Fruit fly (Drosophila melanogaster) whole organism, embryonic: Measurements from ENCODE around the gene Snx17.
A peak's percentile ranks its signal among the peaks of the same experiment; 100 is the strongest.

Experiments
- CG10565 ChIP-seq: fragments of 200-800 bp; sonication (Bioruptor generic); optimal IDR thresholded peaks from 3 replicates; lab custom pipeline; 2016; ENCODE audit warnings: missing biosample characterization, mild to moderate bottlenecking, missing genetic modification characterization
- CG11504 ChIP-seq: fragments of 200-800 bp; sonication (Bioruptor generic); optimal IDR thresholded peaks from 3 replicates; lab custom pipeline; 2019; ENCODE audit warnings: missing biosample characterization, mild to moderate bottlenecking, missing genetic modification characterization, moderate library complexity
- CG12659 ChIP-seq: fragments of 200-800 bp; sonication (Bioruptor generic); optimal IDR thresholded peaks from 3 replicates; lab custom pipeline; 2017; ENCODE audit warnings: mild to moderate bottlenecking, missing biosample characterization, missing genetic modification reagents, missing genetic modification characterization
- CG14050 ChIP-seq: fragments of 200-800 bp; sonication (Bioruptor generic); IDR thresholded peaks from 3 replicates; pipeline ENCODE4 v1.3.6; 2022; ENCODE audit warnings: missing biosample characterization, missing genetic modification characterization
- CG1603 ChIP-seq: fragments of 200-800 bp; sonication (Bioruptor generic); optimal IDR thresholded peaks from 2 replicates; lab custom pipeline; 2019; ENCODE audit warnings: missing biosample characterization, mild to moderate bottlenecking, missing genetic modification characterization, moderate library complexity
- CG16813 ChIP-seq: fragments of 200-800 bp; sonication (Bioruptor generic); IDR thresholded peaks from 3 replicates; pipeline ENCODE4 v1.3.6; 2022; ENCODE audit warnings: missing biosample characterization, missing genetic modification characterization; ENCODE audit not compliant: partially characterized antibody
- CG17328 ChIP-seq: fragments of 200-800 bp; sonication (Bioruptor generic); IDR thresholded peaks from 2 replicates; pipeline ENCODE4 v1.3.6; 2022; ENCODE audit warnings: missing biosample characterization, missing genetic modification characterization
- CG17612 ChIP-seq: fragments of 200-800 bp; sonication (Bioruptor generic); IDR thresholded peaks from 2 replicates; pipeline ENCODE4 v1.3.6; 2022; ENCODE audit warnings: missing biosample characterization, missing genetic modification characterization
- CG18476 ChIP-seq: fragments of 200-800 bp; sonication (Bioruptor generic); optimal IDR thresholded peaks from 2 replicates; lab custom pipeline; 2016; ENCODE audit warnings: missing biosample characterization, mild to moderate bottlenecking, missing genetic modification characterization
- CG18764 ChIP-seq: fragments of 200-800 bp; sonication (Bioruptor generic); optimal IDR thresholded peaks from 3 replicates; lab custom pipeline; 2016; ENCODE audit warnings: missing biosample characterization, missing genetic modification characterization
- CG2116 ChIP-seq: fragments of 200-800 bp; sonication (Bioruptor generic); optimal IDR thresholded peaks from 3 replicates; lab custom pipeline; 2018; ENCODE audit warnings: missing biosample characterization, mild to moderate bottlenecking, missing genetic modification characterization
- CG2129 ChIP-seq: fragments of 200-800 bp; sonication (Bioruptor generic); IDR thresholded peaks from 2 replicates; pipeline ENCODE4 v1.3.6; 2022; ENCODE audit warnings: missing biosample characterization, missing genetic modification characterization; ENCODE audit not compliant: partially characterized antibody
- CG2875 ChIP-seq: fragments of 200-800 bp; sonication (Bioruptor generic); optimal IDR thresholded peaks from 2 replicates; lab custom pipeline; 2017; ENCODE audit warnings: missing biosample characterization, mild to moderate bottlenecking, missing genetic modification characterization, missing genetic modification reagents
- CG3163 ChIP-seq: fragments of 200-800 bp; sonication (Bioruptor generic); optimal IDR thresholded peaks from 3 replicates; lab custom pipeline; 2016; ENCODE audit warnings: missing biosample characterization, missing genetic modification characterization
- CG34422 ChIP-seq: fragments of 200-800 bp; sonication (Bioruptor generic); IDR thresholded peaks from 3 replicates; pipeline ENCODE4 v1.3.6; 2022; ENCODE audit warnings: missing biosample characterization, missing genetic modification characterization
- CG3995 ChIP-seq: fragments of 200-800 bp; sonication (Bioruptor generic); optimal IDR thresholded peaks from 3 replicates; lab custom pipeline; 2016; ENCODE audit warnings: missing biosample characterization, missing genetic modification characterization
- CG6654 ChIP-seq: fragments of 200-800 bp; sonication (Bioruptor generic); optimal IDR thresholded peaks from 2 replicates; lab custom pipeline; 2017; ENCODE audit warnings: missing biosample characterization, mild to moderate bottlenecking, missing genetic modification characterization
- CG7786 ChIP-seq: fragments of 200-800 bp; sonication (Bioruptor generic); optimal IDR thresholded peaks from 2 replicates; lab custom pipeline; 2016; ENCODE audit warnings: missing biosample characterization, missing genetic modification characterization
- CG9797 ChIP-seq: fragments of 200-800 bp; sonication (Bioruptor generic); optimal IDR thresholded peaks from 3 replicates; lab custom pipeline; 2018; ENCODE audit warnings: missing biosample characterization, mild to moderate bottlenecking, missing genetic modification characterization
- Dip2 ChIP-seq: fragments of 200-800 bp; sonication (Bioruptor generic); IDR thresholded peaks from 2 replicates; pipeline ENCODE4 v1.3.6; 2022; ENCODE audit warnings: missing biosample characterization, missing genetic modification characterization
- E2f2 ChIP-seq: fragments of 200-800 bp; sonication (Bioruptor generic); IDR thresholded peaks from 2 replicates; pipeline ENCODE4 v1.3.6; 2022; ENCODE audit warnings: missing biosample characterization, missing genetic modification characterization
- Ets97D ChIP-seq: fragments of 200-800 bp; sonication (Bioruptor generic); optimal IDR thresholded peaks from 3 replicates; lab custom pipeline; 2016; ENCODE audit warnings: missing biosample characterization, missing genetic modification characterization
- Fer3 ChIP-seq: fragments of 200-800 bp; sonication (Bioruptor generic); optimal IDR thresholded peaks from 2 replicates; lab custom pipeline; 2018; ENCODE audit warnings: missing biosample characterization, mild to moderate bottlenecking, missing genetic modification characterization, moderate library complexity
- Lpt ChIP-seq: fragments of >200 bp; optimal IDR thresholded peaks from 2 replicates; lab custom pipeline; 2018; ENCODE audit warnings: missing biosample characterization, missing genetic modification characterization
- MBD-R2 ChIP-seq: fragments of 200-800 bp; sonication (Bioruptor generic); IDR thresholded peaks from 2 replicates; pipeline ENCODE4 v1.3.6; 2022; ENCODE audit warnings: missing biosample characterization, missing genetic modification characterization
- MESR4 ChIP-seq: fragments of 200-800 bp; sonication (Bioruptor generic); optimal IDR thresholded peaks from 2 replicates; lab custom pipeline; 2018; ENCODE audit warnings: missing biosample characterization, mild to moderate bottlenecking, missing genetic modification characterization, moderate library complexity
- Myb ChIP-seq: fragments of 200-800 bp; sonication (Bioruptor generic); optimal IDR thresholded peaks from 2 replicates; lab custom pipeline; 2016; ENCODE audit warnings: missing biosample characterization, missing genetic modification characterization
- Nf-YC ChIP-seq: fragments of 200-800 bp; optimal IDR thresholded peaks from 3 replicates; lab custom pipeline; 2019; ENCODE audit warnings: missing biosample characterization, mild to moderate bottlenecking, missing genetic modification characterization, moderate library complexity
- Six4 ChIP-seq: fragments of 200-800 bp; sonication (Bioruptor generic); optimal IDR thresholded peaks from 2 replicates; lab custom pipeline; 2016; ENCODE audit warnings: missing biosample characterization, missing genetic modification characterization
- YL-1 ChIP-seq: fragments of 200-800 bp; sonication (Bioruptor generic); optimal IDR thresholded peaks from 3 replicates; lab custom pipeline; 2017; ENCODE audit warnings: missing biosample characterization, mild to moderate bottlenecking, missing genetic modification characterization
- abd-A ChIP-seq: fragments of 200-800 bp; sonication (Bioruptor generic); optimal IDR thresholded peaks from 3 replicates; lab custom pipeline; 2019; ENCODE audit warnings: missing biosample characterization, mild to moderate bottlenecking, missing genetic modification characterization, moderate library complexity
- az2 ChIP-seq: fragments of 200-800 bp; sonication (Bioruptor generic); optimal IDR thresholded peaks from 3 replicates; lab custom pipeline; 2016; ENCODE audit warnings: missing biosample characterization, missing genetic modification characterization
- cad ChIP-seq: fragments of >200 bp; optimal IDR thresholded peaks from 2 replicates; lab custom pipeline; 2017; ENCODE audit warnings: missing biosample characterization, missing genetic modification characterization
- cg ChIP-seq: fragments of 200-800 bp; sonication (Bioruptor generic); optimal IDR thresholded peaks from 3 replicates; lab custom pipeline; 2019; ENCODE audit warnings: missing biosample characterization, mild to moderate bottlenecking, missing genetic modification characterization, moderate library complexity
- ci ChIP-seq: fragments of 200-800 bp; sonication (Bioruptor generic); IDR thresholded peaks from 3 replicates; pipeline ENCODE4 v1.3.6; 2022; ENCODE audit warnings: missing biosample characterization, missing genetic modification characterization
- danr ChIP-seq: fragments of 200-800 bp; sonication (Bioruptor generic); IDR thresholded peaks from 2 replicates; pipeline ENCODE4 v1.3.6; 2022; ENCODE audit warnings: missing biosample characterization, missing genetic modification characterization
- dmrt99B ChIP-seq: fragments of 200-800 bp; sonication (Bioruptor generic); optimal IDR thresholded peaks from 2 replicates; lab custom pipeline; 2018; ENCODE audit warnings: missing biosample characterization, mild to moderate bottlenecking, missing genetic modification characterization, moderate library complexity
- fd3F ChIP-seq: fragments of 200-800 bp; sonication (Bioruptor generic); optimal IDR thresholded peaks from 2 replicates; lab custom pipeline; 2018; ENCODE audit warnings: missing biosample characterization, mild to moderate bottlenecking, missing genetic modification characterization, moderate library complexity
- gce ChIP-seq: fragments of 200-800 bp; sonication (Bioruptor generic); IDR thresholded peaks from 3 replicates; pipeline ENCODE4 v1.3.6; 2022; ENCODE audit warnings: missing biosample characterization, missing genetic modification characterization
- gfzf ChIP-seq: fragments of 200-800 bp; sonication (Bioruptor generic); optimal IDR thresholded peaks from 2 replicates; lab custom pipeline; 2016; ENCODE audit warnings: missing biosample characterization, mild to moderate bottlenecking, missing genetic modification characterization, moderate library complexity
- grau ChIP-seq: fragments of 200-800 bp; optimal IDR thresholded peaks from 3 replicates; lab custom pipeline; 2019; ENCODE audit warnings: missing biosample characterization, mild to moderate bottlenecking, missing genetic modification characterization, moderate library complexity
- jigr1 ChIP-seq: fragments of 200-800 bp; sonication (Bioruptor generic); IDR thresholded peaks from 3 replicates; pipeline ENCODE4 v1.3.6; 2022; ENCODE audit warnings: missing biosample characterization, missing genetic modification characterization
- klu ChIP-seq: fragments of 200-800 bp; sonication (Bioruptor generic); IDR thresholded peaks from 2 replicates; pipeline ENCODE4 v1.3.6; 2022; ENCODE audit warnings: missing biosample characterization, missing genetic modification characterization
- lbe ChIP-seq: fragments of 200-800 bp; sonication (Bioruptor generic); optimal IDR thresholded peaks from 2 replicates; lab custom pipeline; 2016; ENCODE audit warnings: missing biosample characterization, mild to moderate bottlenecking, missing genetic modification characterization
- nmo ChIP-seq: fragments of 200-800 bp; sonication (Bioruptor generic); optimal IDR thresholded peaks from 2 replicates; lab custom pipeline; 2018; ENCODE audit warnings: missing biosample characterization, mild to moderate bottlenecking, missing genetic modification characterization, moderate library complexity
- peb ChIP-seq: fragments of 200-800 bp; sonication (Bioruptor generic); IDR thresholded peaks from 2 replicates; pipeline ENCODE4 v1.3.6; 2022; ENCODE audit warnings: missing biosample characterization, missing genetic modification characterization
- pum ChIP-seq: fragments of 200-800 bp; sonication (Bioruptor generic); optimal IDR thresholded peaks from 2 replicates; lab custom pipeline; 2016; ENCODE audit warnings: missing biosample characterization, missing genetic modification characterization
- salm ChIP-seq: fragments of 200-800 bp; sonication (Bioruptor generic); optimal IDR thresholded peaks from 2 replicates; lab custom pipeline; 2018; ENCODE audit warnings: missing biosample characterization, mild to moderate bottlenecking, missing genetic modification characterization
- sens ChIP-seq: fragments of 200-800 bp; sonication (Bioruptor generic); peaks from one replicate; lab custom pipeline; 2016; ENCODE audit warnings: missing biosample characterization, missing genetic modification characterization
- stwl ChIP-seq: fragments of 200-800 bp; sonication (Bioruptor generic); optimal IDR thresholded peaks from 3 replicates; lab custom pipeline; 2018; ENCODE audit warnings: missing biosample characterization, mild to moderate bottlenecking, missing genetic modification characterization, moderate library complexity
- ttk ChIP-seq: fragments of 200-800 bp; sonication (Bioruptor generic); IDR thresholded peaks from 2 replicates; pipeline ENCODE4 v2.1.2; 2022; ENCODE audit warnings: missing biosample characterization, missing genetic modification characterization
- yki ChIP-seq: fragments of >200 bp; optimal IDR thresholded peaks from 3 replicates; lab custom pipeline; 2018

Gene Snx17

DNA sequence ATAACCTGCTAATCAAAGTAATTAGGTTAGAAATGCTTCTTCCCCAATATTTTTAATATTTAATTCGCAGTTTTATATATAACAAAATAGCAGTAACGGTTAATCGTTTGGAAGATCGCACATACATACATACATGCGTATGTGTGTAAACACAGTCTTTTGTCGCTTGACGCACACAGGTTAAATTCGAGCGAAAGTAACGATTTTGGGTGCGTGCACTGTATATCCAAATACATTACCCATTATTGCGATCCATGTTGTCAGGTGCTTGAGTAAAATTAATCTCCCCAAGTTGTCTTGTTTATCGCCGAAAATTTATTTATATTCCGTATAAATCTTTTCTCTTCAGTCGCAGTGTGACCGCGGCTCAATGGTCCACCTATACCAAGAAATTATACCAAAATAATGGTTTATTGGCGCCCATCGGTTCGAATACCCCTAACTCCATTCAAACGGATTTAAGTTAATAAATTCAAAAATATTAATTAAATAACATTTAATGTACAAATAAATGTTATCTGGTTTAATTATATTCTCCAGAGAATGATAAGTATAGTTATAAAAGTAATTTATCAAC lies 2.7 kb downstream of the Snx17 start, which contains the start of gene CG34159 (continued):
- peak; percentile 40 for TF ChIP-seq stwl (tag; lab: Kevin White, UChicago)
- peak; percentile 56; the same call in 1 of the 3 replicates for TF ChIP-seq CG34422 (GFP tag; lab: Robert Waterston, UW)
- TF ChIP-seq CG2875 (GFP tag; lab: Kevin White, UChicago): no peak
- peak; percentile 29 for TF ChIP-seq grau
- TF ChIP-seq CG9797 (GFP tag; lab: Kevin White, UChicago): peak; percentile 65
- peak; percentile 81 for TF ChIP-seq cg
- TF ChIP-seq sens (GFP tag; lab: Kevin White, UChicago): peak; percentile 56
- no peak for TF ChIP-seq CG18476 (GFP tag; lab: Kevin White, UChicago)
- TF ChIP-seq Ets97D: peak; percentile 7
- peak; percentile 46; the same call in 1 of the 2 replicates for TF ChIP-seq MBD-R2 (GFP tag; lab: Robert Waterston, UW)
- TF ChIP-seq gce (GFP tag; lab: Robert Waterston, UW): no peak
- no peak for TF ChIP-seq CG16813 (GFP tag; lab: Robert Waterston, UW)
- no peak for TF ChIP-seq cad (GFP tag; lab: Kevin White, UChicago)
- TF ChIP-seq YL-1: peak; percentile 62
- TF ChIP-seq salm: no peak
- TF ChIP-seq dmrt99B: no peak
- TF ChIP-seq klu (GFP tag; lab: Robert Waterston, UW): no peak
- peak; percentile 70 for TF ChIP-seq gfzf (GFP tag; lab: Kevin White, UChicago)
- TF ChIP-seq lbe (GFP tag; lab: Kevin White, UChicago): peak; percentile 43
- TF ChIP-seq Myb (GFP tag; lab: Kevin White, UChicago): peak; percentile 56
- TF ChIP-seq CG3163 (GFP tag; lab: Kevin White, UChicago): no peak
- no peak for TF ChIP-seq fd3F (GFP tag; lab: Kevin White, UChicago)
- no peak for TF ChIP-seq CG17328 (GFP tag; lab: Robert Waterston, UW)
- TF ChIP-seq CG12659 (GFP tag; lab: Kevin White, UChicago): peak; percentile 62
- TF ChIP-seq CG6654 (GFP tag; lab: Kevin White, UChicago): no peak
- no peak for TF ChIP-seq ttk (GFP tag; lab: Robert Waterston, UW)
- TF ChIP-seq az2 (GFP tag; lab: Kevin White, UChicago): no peak
- peak; percentile 18 for TF ChIP-seq CG2116 (GFP tag; lab: Kevin White, UChicago)
- TF ChIP-seq yki (lab: Kevin White, UChicago): no peak
- no peak for TF ChIP-seq CG14050 (GFP tag; lab: Robert Waterston, UW)
- peak; percentile 90 for TF ChIP-seq MESR4 (GFP tag; lab: Kevin White, UChicago)
- peak; percentile 17 for TF ChIP-seq CG1603 (tag; lab: Kevin White, UChicago)
- TF ChIP-seq E2f2 (GFP tag; lab: Robert Waterston, UW): peak; percentile 68
- no peak for TF ChIP-seq Dip2 (GFP tag; lab: Robert Waterston, UW)
- TF ChIP-seq CG10565 (GFP tag; lab: Kevin White, UChicago): no peak

- TF ChIP-seq CG2129 (GFP tag; lab: Robert Waterston, UW) (no peak), abd-A (tag; lab: Kevin White, UChicago) (no peak), Fer3 (no peak), Six4 (GFP tag; lab: Kevin White, UChicago) (no peak), CG3995 (GFP tag; lab: Kevin White, UChicago) (no peak), CG11504 (no peak), nmo (GFP tag; lab: Kevin White, UChicago) (no peak), Lpt (GFP tag; lab: Kevin White, UChicago) (no peak), ci (GFP tag; lab: Robert Waterston, UW) (peak; percentile 13; the same call in 1 of the 3 replicates), CG17612 (peak; percentile 45; the same call in 1 of the 2 replicates), peb (no peak), CG7786 (GFP tag; lab: Kevin White, UChicago) (no peak), Nf-YC (tag; lab: Kevin White, UChicago) (no peak), CG3163 (GFP tag; lab: Kevin White, UChicago) (no peak), CG6654 (GFP tag; lab: Kevin White, UChicago) (no peak), CG18764 (GFP tag; lab: Kevin White, UChicago) (no peak), jigr1 (GFP tag; lab: Robert Waterston, UW) (no peak), danr (no peak), pum (GFP tag; lab: Kevin White, UChicago) (no peak)
Observed at dm6 chr2L:10201743-10202142, 5.0 kb downstream of the Snx17 start.
